Worm (Caenorhabditis elegans) whole organism, early embryonic: Measurements from ENCODE around the gene C10C5.3.

Experiments
- ama-1 ChIP-seq: fragments of 150-350 bp; optimal IDR thresholded peaks from 2 replicates; lab custom pipeline; 2014
- flt-1 ChIP-seq: fragments of 200-800 bp; sonication (Bioruptor generic); IDR thresholded peaks from 2 replicates; pipeline ENCODE4 v1.3.6; 2022; ENCODE audit warnings: missing genetic modification characterization, missing compliant biosample characterization
- tra-4 ChIP-seq: sonication (generic microtip); optimal IDR thresholded peaks from 2 replicates; lab custom pipeline; 2017; ENCODE audit warnings: missing genetic modification characterization, missing compliant biosample characterization

DNA sequence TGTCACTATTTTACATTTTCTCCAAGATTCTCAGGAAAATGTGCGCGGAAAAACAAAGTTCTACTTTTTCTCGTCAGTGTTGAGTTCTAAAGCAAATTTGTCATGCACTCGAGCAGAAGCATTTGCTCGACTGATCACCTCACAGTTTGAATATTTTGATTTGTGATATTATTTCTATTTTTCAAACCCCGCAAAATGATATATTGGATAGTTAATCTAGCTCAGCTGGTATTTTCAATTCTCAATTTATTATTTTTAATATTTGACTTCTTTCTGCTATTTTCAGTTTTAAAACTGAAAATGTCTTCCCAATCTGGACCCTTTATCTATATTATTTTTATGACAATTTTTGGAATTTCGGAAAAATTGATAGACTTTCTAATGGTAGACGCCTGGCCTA, 48.5 kb downstream of the C10C5.3 start, which contains the start of gene srxa-2:
- TF ChIP-seq ama-1 (lab: Kevin White, UChicago) (no peak), flt-1 (GFP tag; lab: Robert Waterston, UW) (no peak), tra-4 (tag; lab: Kevin White, UChicago) (no peak)
